Worm (Caenorhabditis elegans) whole organism, L2 larva: ENCODE data around the gene Y49A10A.2.
A peak's percentile ranks its signal among the peaks of the same experiment; 100 is the strongest.

Source experiments
- C34F6.9 ChIP-seq: fragments of 150-350 bp; optimal IDR thresholded peaks from 2 replicates; lab custom pipeline; 2014; ENCODE audit warnings: missing biosample characterization, missing genetic modification characterization
- alr-1 ChIP-seq: fragments of 150-350 bp; optimal IDR thresholded peaks from 2 replicates; lab custom pipeline; 2014; ENCODE audit warnings: missing biosample characterization, missing genetic modification characterization
- aly-2 ChIP-seq: fragments of 150-350 bp; optimal IDR thresholded peaks from 2 replicates; lab custom pipeline; 2014; ENCODE audit warnings: missing biosample characterization, missing genetic modification characterization
- ama-1 ChIP-seq: fragments of 150-350 bp; optimal IDR thresholded peaks from 2 replicates; lab custom pipeline; 2018; ENCODE audit warnings: inconsistent platforms
- blmp-1 ChIP-seq: sonication (generic microtip); optimal IDR thresholded peaks from 2 replicates; lab custom pipeline; 2017; ENCODE audit warnings: missing genetic modification characterization, mild to moderate bottlenecking, missing compliant biosample characterization, antibody characterized with exemption, moderate library complexity; ENCODE audit not compliant: insufficient read depth
- lsy-2 ChIP-seq, 2 experiments: fragments of 150-350 bp in 1 of 2; sonication (generic microtip) in 1 of 2; optimal IDR thresholded peaks; 2 replicates each; lab custom pipeline; 2014 to 2017; ENCODE audit warnings: missing biosample characterization in 2 of 2, missing genetic modification characterization in 2 of 2
- nhr-11 ChIP-seq: fragments of 150-350 bp; optimal IDR thresholded peaks from 2 replicates; lab custom pipeline; 2014; ENCODE audit warnings: missing biosample characterization, missing genetic modification characterization
- nhr-21 ChIP-seq: fragments of 150-350 bp; optimal IDR thresholded peaks from 2 replicates; lab custom pipeline; 2014; ENCODE audit warnings: missing biosample characterization, missing genetic modification characterization
- nhr-23 ChIP-seq: fragments of 150-350 bp; optimal IDR thresholded peaks from 2 replicates; lab custom pipeline; 2014; ENCODE audit warnings: missing biosample characterization, missing genetic modification reagents, missing genetic modification characterization
- nhr-237 ChIP-seq: fragments of 150-350 bp; optimal IDR thresholded peaks from 2 replicates; lab custom pipeline; 2014; ENCODE audit warnings: missing biosample characterization, missing genetic modification characterization
- snpc-4 ChIP-seq: fragments of 150-350 bp; optimal IDR thresholded peaks from 2 replicates; lab custom pipeline; 2014; ENCODE audit warnings: missing biosample characterization, missing genetic modification characterization
- zag-1 ChIP-seq: fragments of 150-350 bp; optimal IDR thresholded peaks from 2 replicates; lab custom pipeline; 2014; ENCODE audit warnings: missing biosample characterization, missing genetic modification characterization
- ztf-1 ChIP-seq: fragments of 200-800 bp; sonication (Bioruptor generic); conservative IDR thresholded peaks from 2 replicates; pipeline ENCODE4 v1.3.6; 2022; ENCODE audit warnings: missing genetic modification characterization, missing compliant biosample characterization

The Y49A10A.2 gene

DNA sequence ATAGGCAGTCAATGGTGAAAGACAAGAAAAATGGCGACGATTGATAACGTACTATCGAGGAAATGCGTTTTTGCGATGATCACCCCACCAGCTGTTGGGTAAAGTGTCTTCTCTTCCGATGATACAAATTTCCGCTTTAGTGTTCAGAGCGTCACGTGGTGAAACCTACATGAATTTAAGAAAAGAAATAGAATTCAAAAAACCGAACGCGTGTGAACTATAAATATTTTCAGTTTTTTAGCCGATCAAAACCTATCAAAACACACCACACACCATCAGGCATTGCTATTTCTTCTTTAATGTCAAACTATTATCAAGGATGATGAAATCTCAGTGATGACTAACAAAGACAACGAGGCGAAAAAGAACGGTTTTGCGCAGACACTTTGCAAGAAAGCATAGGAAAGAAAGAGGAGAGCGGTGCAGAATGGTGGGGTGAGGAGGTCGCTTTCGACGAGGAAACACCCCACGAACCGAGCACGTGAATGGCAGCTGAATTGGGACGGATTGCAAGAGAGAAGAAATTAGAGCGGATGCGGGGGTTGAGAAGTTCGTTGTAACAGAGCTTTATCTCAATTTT is 40.3 kb downstream of the Y49A10A.2 start (continued):
- TF ChIP-seq lsy-2 (tag; optimal IDR thresholded peaks at IDR 0.05; lab: Kevin White, UChicago): peak in 1 of 2 experiments; percentile 37
- TF ChIP-seq nhr-11 (tag; lab: Kevin White, UChicago): no peak
- no peak for TF ChIP-seq ztf-1 (GFP tag; lab: Robert Waterston, UW)

- TF ChIP-seq nhr-21 (tag; lab: Kevin White, UChicago): no peak
- no peak for TF ChIP-seq blmp-1 (tag; lab: Kevin White, UChicago)
- TF ChIP-seq zag-1 (tag; lab: Kevin White, UChicago): no peak
- no peak for TF ChIP-seq snpc-4 (tag; lab: Kevin White, UChicago)
- no peak for TF ChIP-seq aly-2 (tag; lab: Kevin White, UChicago)
- no peak for TF ChIP-seq C34F6.9 (tag; lab: Kevin White, UChicago)
- TF ChIP-seq nhr-23 (tag; lab: Kevin White, UChicago): no peak
- no peak for TF ChIP-seq alr-1 (tag; lab: Kevin White, UChicago)
- TF ChIP-seq ama-1 (lab: Kevin White, UChicago): no peak
Observed at ce11 chrX:10327323-10328022, 45.0 kb downstream of the Y49A10A.2 start, which contains the start of gene acl-5. Gene acl-5 (minus strand): TSS chrX:10327456.

DNA sequence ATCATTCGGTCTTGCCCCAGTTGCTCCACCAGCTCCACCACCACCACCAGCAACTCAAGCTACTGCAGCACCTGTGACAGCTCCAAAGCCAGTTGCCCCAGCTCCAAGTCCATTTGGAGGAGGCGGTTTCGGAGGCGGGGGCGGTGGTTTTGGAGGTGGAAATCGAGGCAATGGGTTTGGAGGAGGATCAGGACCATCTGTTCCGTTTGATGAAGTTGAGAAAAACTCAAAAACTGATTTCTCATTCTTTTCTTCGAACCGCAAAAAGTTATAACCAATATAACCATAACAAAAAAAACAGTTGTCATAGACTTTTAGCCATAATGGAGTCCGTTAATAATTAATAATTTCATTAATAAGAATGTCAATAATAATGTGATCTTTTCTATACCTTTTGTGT is 51.1 kb downstream of the Y49A10A.2 start:
- TF ChIP-seq nhr-237 (tag; lab: Kevin White, UChicago): no peak
- TF ChIP-seq, all 48 proteins: peak for 0
